Worm (Caenorhabditis elegans): ENCODE results near the gene T13C2.3.

ce11 chrII:6835500-6835899 lies 46.5 kb downstream of the T13C2.3 start:
- no peak for TF ChIP-seq npax-4 (tag; optimal IDR thresholded peaks at IDR 0.05)
- no peak for TF ChIP-seq tbx-2 (tag; optimal IDR thresholded peaks at IDR 0.05)
- no peak for TF ChIP-seq rnt-1 (tag; optimal IDR thresholded peaks at IDR 0.05)
- TF ChIP-seq ama-1 (optimal IDR thresholded peaks at IDR 0.05) = no peak
- TF ChIP-seq elt-4 (tag; optimal IDR thresholded peaks at IDR 0.05) = no peak
- no peak for TF ChIP-seq ceh-34 (tag; optimal IDR thresholded peaks at IDR 0.05)
- no peak for TF ChIP-seq che-1 (tag; optimal IDR thresholded peaks at IDR 0.05)
